Fruit fly (Drosophila melanogaster) whole organism, adult: ENCODE data around the gene hfp.
A peak's percentile ranks its signal among the peaks of the same experiment; 100 is the strongest.

Experiments
- CG11617 ChIP-seq: fragments of 200-800 bp; sonication (Bioruptor generic); optimal IDR thresholded peaks from 2 replicates; lab custom pipeline; 2017; ENCODE audit warnings: mild to moderate bottlenecking, missing biosample characterization, missing genetic modification reagents, missing genetic modification characterization
- CG12768 ChIP-seq: fragments of 200-800 bp; sonication (Bioruptor generic); optimal IDR thresholded peaks from 2 replicates; lab custom pipeline; 2017; ENCODE audit warnings: missing biosample characterization, missing genetic modification characterization, mild to moderate bottlenecking, moderate library complexity, missing genetic modification reagents
- CG14711 ChIP-seq: fragments of 200-800 bp; sonication (Bioruptor generic); optimal IDR thresholded peaks from 2 replicates; lab custom pipeline; 2018; ENCODE audit warnings: missing biosample characterization, mild to moderate bottlenecking, missing genetic modification characterization, moderate library complexity
- CG1620 ChIP-seq: fragments of 200-800 bp; sonication (Bioruptor generic); optimal IDR thresholded peaks from 2 replicates; lab custom pipeline; 2016; ENCODE audit warnings: missing biosample characterization, missing genetic modification characterization
- CG33017 ChIP-seq: fragments of 200-800 bp; sonication (Bioruptor generic); optimal IDR thresholded peaks from 2 replicates; lab custom pipeline; 2018; ENCODE audit warnings: missing biosample characterization, mild to moderate bottlenecking, missing genetic modification characterization, moderate library complexity
- CG5204 ChIP-seq: fragments of 200-800 bp; sonication (Bioruptor generic); optimal IDR thresholded peaks from 2 replicates; lab custom pipeline; 2016; ENCODE audit warnings: missing biosample characterization, missing genetic modification characterization
- CG7045 ChIP-seq: fragments of 200-800 bp; sonication (Bioruptor generic); optimal IDR thresholded peaks from 2 replicates; lab custom pipeline; 2017; ENCODE audit warnings: missing biosample characterization, mild to moderate bottlenecking, missing genetic modification characterization
- CG7101 ChIP-seq: fragments of 200-800 bp; sonication (Bioruptor generic); optimal IDR thresholded peaks from 2 replicates; lab custom pipeline; 2018; ENCODE audit warnings: missing biosample characterization, mild to moderate bottlenecking, missing genetic modification characterization, moderate library complexity
- Clk ChIP-seq: fragments of 200-800 bp; sonication (Bioruptor generic); optimal IDR thresholded peaks from 2 replicates; lab custom pipeline; 2017; ENCODE audit warnings: missing biosample characterization, missing genetic modification characterization
- Crg-1 ChIP-seq: fragments of 200-800 bp; sonication (Bioruptor generic); optimal IDR thresholded peaks from 2 replicates; lab custom pipeline; 2016; ENCODE audit warnings: missing biosample characterization, missing genetic modification characterization
- Hr96 ChIP-seq: fragments of 200-800 bp; sonication (Bioruptor generic); optimal IDR thresholded peaks from 2 replicates; lab custom pipeline; 2016; ENCODE audit warnings: missing biosample characterization, missing genetic modification characterization
- Mnt ChIP-seq: fragments of 200-800 bp; sonication (Bioruptor generic); optimal IDR thresholded peaks from 2 replicates; lab custom pipeline; 2016; ENCODE audit warnings: missing biosample characterization, mild to moderate bottlenecking, missing genetic modification characterization
- bab1 ChIP-seq: fragments of 200-800 bp; sonication (Bioruptor generic); optimal IDR thresholded peaks from 3 replicates; lab custom pipeline; 2019; ENCODE audit warnings: missing biosample characterization, mild to moderate bottlenecking, missing genetic modification characterization, moderate library complexity
- cic ChIP-seq: fragments of 200-800 bp; sonication (Bioruptor generic); optimal IDR thresholded peaks from 2 replicates; lab custom pipeline; 2017; ENCODE audit warnings: missing biosample characterization, mild to moderate bottlenecking, missing genetic modification characterization, moderate library complexity
- cnc ChIP-seq, 2 experiments: fragments of >200 bp; optimal IDR thresholded peaks; 2 replicates each; lab custom pipeline; 2017
- kay ChIP-seq: fragments of 200-800 bp; sonication (Bioruptor generic); peaks from one replicate; lab custom pipeline; 2016; ENCODE audit warnings: missing biosample characterization, missing genetic modification characterization, borderline replicate concordance
- ovo ChIP-seq: fragments of 200-800 bp; sonication (Bioruptor generic); optimal IDR thresholded peaks from 2 replicates; lab custom pipeline; 2016; ENCODE audit warnings: missing biosample characterization, missing genetic modification characterization
- pad ChIP-seq: fragments of 200-800 bp; sonication (Bioruptor generic); optimal IDR thresholded peaks from 3 replicates; lab custom pipeline; 2017; ENCODE audit warnings: missing biosample characterization, missing genetic modification characterization, mild to moderate bottlenecking, moderate library complexity, missing genetic modification reagents
- tj ChIP-seq: fragments of 200-800 bp; sonication (Bioruptor generic); optimal IDR thresholded peaks from 3 replicates; lab custom pipeline; 2017; ENCODE audit warnings: missing biosample characterization, mild to moderate bottlenecking, missing genetic modification characterization, moderate library complexity
- toe ChIP-seq: fragments of 200-800 bp; sonication (Bioruptor generic); optimal IDR thresholded peaks from 2 replicates; lab custom pipeline; 2016; ENCODE audit warnings: missing biosample characterization, missing genetic modification characterization

The hfp gene

dm6 chr3L:1469241-1469640 is 33.1 kb downstream of the hfp start:
- TF ChIP-seq kay (GFP tag; lab: Kevin White, UChicago) (no peak), cnc (optimal IDR thresholded peaks at IDR 0.05; lab: Kevin White, UChicago) (no peak), toe (GFP tag; lab: Kevin White, UChicago) (no peak), Crg-1 (GFP tag; lab: Kevin White, UChicago) (no peak)

dm6 chr3L:1464465-1464864 is 37.9 kb downstream of the hfp start:
- no peak for TF ChIP-seq Hr96 (GFP tag; lab: Kevin White, UChicago)
- TF ChIP-seq CG1620: no peak
- no peak for TF ChIP-seq CG5204
- no peak for TF ChIP-seq bab1 (GFP tag; lab: Kevin White, UChicago)
- no peak for TF ChIP-seq cnc (optimal IDR thresholded peaks at IDR 0.05; lab: Kevin White, UChicago)
- no peak for TF ChIP-seq Mnt (GFP tag; lab: Kevin White, UChicago)
- no peak for TF ChIP-seq CG14711

- TF ChIP-seq CG7101 (tag; lab: Kevin White, UChicago) (no peak), Mnt (GFP tag; lab: Kevin White, UChicago) (peak; percentile 23), CG7045 (no peak), bab1 (GFP tag; lab: Kevin White, UChicago) (peak; percentile 36)
Measured at dm6 chr3L:1463547-1463946, 38.8 kb downstream of the hfp start, which contains the start of gene rho. TSS of gene rho (plus strand) at chr3L:1463811.

dm6 chr3L:1461831-1462230 is 40.6 kb downstream of the hfp start:
- TF ChIP-seq CG12768 (GFP tag; lab: Kevin White, UChicago): no peak
- no peak for TF ChIP-seq CG7101 (tag; lab: Kevin White, UChicago)

- TF ChIP-seq toe (GFP tag; lab: Kevin White, UChicago): no peak
- no peak for TF ChIP-seq CG7045
- no peak for TF ChIP-seq tj (GFP tag; lab: Kevin White, UChicago)
- no peak for TF ChIP-seq CG33017 (tag; lab: Kevin White, UChicago)
- no peak for TF ChIP-seq Mnt (GFP tag; lab: Kevin White, UChicago)
- no peak for TF ChIP-seq kay (GFP tag; lab: Kevin White, UChicago)
- no peak for TF ChIP-seq CG12768 (GFP tag; lab: Kevin White, UChicago)
- no peak for TF ChIP-seq bab1 (GFP tag; lab: Kevin White, UChicago)
- no peak for TF ChIP-seq cic (GFP tag; lab: Kevin White, UChicago)
- TF ChIP-seq CG5204: no peak
- TF ChIP-seq CG14711: no peak
- no peak for TF ChIP-seq Crg-1 (GFP tag; lab: Kevin White, UChicago)
- TF ChIP-seq pad: no peak
- no peak for TF ChIP-seq CG11617 (GFP tag; lab: Kevin White, UChicago)
- TF ChIP-seq CG7101 (tag; lab: Kevin White, UChicago): no peak
- TF ChIP-seq cnc (optimal IDR thresholded peaks at IDR 0.05; lab: Kevin White, UChicago): no peak
- TF ChIP-seq Hr96 (GFP tag; lab: Kevin White, UChicago): no peak
- TF ChIP-seq Clk (GFP tag; lab: Kevin White, UChicago): no peak
- TF ChIP-seq CG1620: no peak
Measured at dm6 chr3L:1457998-1458728, 44.2 kb downstream of the hfp start.

DNA sequence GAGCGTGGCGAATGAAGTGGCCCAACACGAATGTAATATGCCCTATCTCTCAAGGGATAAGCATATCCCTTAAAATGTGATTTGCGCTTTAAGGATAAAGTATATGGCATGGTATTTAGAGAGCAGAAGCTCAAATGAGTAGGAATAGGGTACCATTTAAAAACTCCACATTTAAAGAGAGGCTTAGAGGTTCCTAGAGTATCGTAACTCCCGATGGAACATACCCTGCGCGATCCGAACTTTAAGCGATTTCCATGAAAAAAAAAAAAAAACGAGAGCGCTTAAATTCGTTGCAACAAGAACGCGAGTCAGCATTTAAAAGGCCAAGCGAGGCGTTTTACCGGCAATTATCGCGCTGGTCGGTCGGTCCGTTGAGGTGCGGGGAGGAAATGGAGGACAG is 45.1 kb downstream of the hfp start:
- TF ChIP-seq cic (GFP tag; lab: Kevin White, UChicago) (no peak), tj (GFP tag; lab: Kevin White, UChicago) (peak; percentile 59)

DNA sequence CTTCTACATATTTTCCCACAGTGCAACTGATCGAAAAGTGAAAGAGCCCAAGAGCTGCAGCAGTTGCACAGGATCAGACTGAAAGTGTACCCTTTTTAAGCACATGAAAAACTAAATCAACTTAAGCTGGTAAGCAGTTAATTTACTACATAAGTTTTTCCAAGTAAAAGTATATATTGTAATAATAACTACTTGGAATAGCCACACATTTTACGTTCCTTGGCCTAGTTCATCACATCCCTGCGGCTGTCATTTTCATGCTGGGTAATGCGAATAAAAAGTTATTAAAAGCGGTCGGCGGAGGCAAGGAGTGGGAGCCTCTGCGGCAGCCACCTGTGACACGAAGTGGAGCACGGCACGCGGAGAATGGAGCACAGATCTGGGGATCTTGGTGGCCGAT is 51.5 kb downstream of the hfp start:
- TF ChIP-seq CG7101 (tag; lab: Kevin White, UChicago) (no peak), CG33017 (tag; lab: Kevin White, UChicago) (no peak), Clk (GFP tag; lab: Kevin White, UChicago) (no peak), ovo (GFP tag; lab: Kevin White, UChicago) (no peak)

DNA sequence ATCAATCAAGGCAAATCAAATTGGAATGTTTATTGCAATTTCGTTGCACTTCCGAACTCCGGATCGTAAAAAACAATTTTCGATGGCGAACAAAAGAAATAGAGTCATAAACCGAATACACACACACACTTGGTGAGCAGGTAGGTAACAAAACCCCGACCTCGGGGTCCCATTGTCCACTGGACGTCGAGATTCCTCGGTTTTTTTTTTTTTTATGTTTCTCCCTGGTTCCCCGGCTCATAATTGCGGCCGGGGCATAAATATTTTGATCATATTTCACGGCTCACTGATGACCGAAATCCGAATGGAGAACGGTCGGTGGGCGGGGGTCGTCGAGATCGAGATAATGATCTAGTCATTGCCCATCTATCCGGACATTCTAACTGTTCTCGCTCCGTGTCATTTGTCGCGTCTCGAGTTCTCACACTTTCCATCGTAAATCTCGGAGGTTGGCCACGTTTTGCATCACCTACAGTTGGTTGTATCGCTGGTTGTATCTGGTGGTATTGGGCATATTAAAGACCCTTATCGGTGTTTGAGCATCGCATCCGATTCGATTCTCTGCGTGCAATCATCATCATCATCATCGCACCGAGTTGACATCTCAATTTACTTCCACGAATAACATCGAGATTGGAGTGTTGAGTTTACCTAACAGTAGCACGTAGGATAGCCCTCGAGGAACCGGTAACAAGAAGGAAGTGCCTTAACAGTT is 54.4 kb downstream of the hfp start:
- no peak for TF ChIP-seq CG7101 (tag; lab: Kevin White, UChicago)
- TF ChIP-seq cnc (optimal IDR thresholded peaks at IDR 0.05; lab: Kevin White, UChicago): no peak
- TF ChIP-seq tj (GFP tag; lab: Kevin White, UChicago): no peak
- no peak for TF ChIP-seq Mnt (GFP tag; lab: Kevin White, UChicago)
- TF ChIP-seq pad: no peak
- TF ChIP-seq CG12768 (GFP tag; lab: Kevin White, UChicago): no peak
- TF ChIP-seq CG14711: no peak
- TF ChIP-seq CG7045: no peak
- no peak for TF ChIP-seq CG33017 (tag; lab: Kevin White, UChicago)
- TF ChIP-seq ovo (GFP tag; lab: Kevin White, UChicago): no peak
- no peak for TF ChIP-seq CG5204
- no peak for TF ChIP-seq Crg-1 (GFP tag; lab: Kevin White, UChicago)
- TF ChIP-seq Clk (GFP tag; lab: Kevin White, UChicago): no peak
- no peak for TF ChIP-seq CG11617 (GFP tag; lab: Kevin White, UChicago)
- no peak for TF ChIP-seq toe (GFP tag; lab: Kevin White, UChicago)
